Worm (Caenorhabditis elegans): ENCODE data around the gene gcy-21.
A peak's percentile ranks its signal among the peaks of the same experiment; 100 is the strongest.

Gene gcy-21

ce11 chrII:2695079-2695478 is 35.6 kb downstream of the gcy-21 start:
- TF ChIP-seq ces-1 (GFP tag; optimal IDR thresholded peaks at IDR 0.05) (peak; percentile 18), lin-13 (tag; optimal IDR thresholded peaks at IDR 0.05) (no peak)

- no peak for TF ChIP-seq ham-2 (GFP tag; optimal IDR thresholded peaks at IDR 0.05)
Observed at ce11 chrII:2698378-2698777, 38.9 kb downstream of the gcy-21 start, which contains the start of gene sri-62. sri-62 (minus strand) TSS chrII:2698478.

ce11 chrII:2700229-2700628 is 40.8 kb downstream of the gcy-21 start, which contains the start of gene sri-61:
sri-61 (minus strand) TSS chrII:2700329.
- TF ChIP-seq sem-2 (GFP tag; optimal IDR thresholded peaks at IDR 0.05) (no peak), mls-2 (tag; optimal IDR thresholded peaks at IDR 0.05) (no peak), lsy-2 (tag; optimal IDR thresholded peaks at IDR 0.05) (no peak), ceh-83 (GFP tag; optimal IDR thresholded peaks at IDR 0.05) (no peak), nhr-237 (tag; optimal IDR thresholded peaks at IDR 0.05) (no peak), drap-1 (GFP tag; optimal IDR thresholded peaks at IDR 0.05) (no peak), elt-3 (tag; optimal IDR thresholded peaks at IDR 0.05) (no peak), sptf-1 (tag; optimal IDR thresholded peaks at IDR 0.05) (no peak), mep-1 (tag; optimal IDR thresholded peaks at IDR 0.05) (no peak), lin-13 (tag; optimal IDR thresholded peaks at IDR 0.05) (no peak), ces-1 (GFP tag; optimal IDR thresholded peaks at IDR 0.05) (no peak)

ce11 chrII:2702757-2703156 is 43.3 kb downstream of the gcy-21 start, which contains the start of gene sri-60:
sri-60 (minus strand) TSS chrII:2702857.
- TF ChIP-seq nhr-76 (tag; optimal IDR thresholded peaks at IDR 0.05): no peak

- no peak for TF ChIP-seq drap-1 (GFP tag; optimal IDR thresholded peaks at IDR 0.05)
- no peak for TF ChIP-seq hlh-1 (tag; optimal IDR thresholded peaks at IDR 0.05)
- no peak for TF ChIP-seq ceh-43 (GFP tag; optimal IDR thresholded peaks at IDR 0.05)
- TF ChIP-seq ceh-39 (tag; optimal IDR thresholded peaks at IDR 0.05): no peak
- TF ChIP-seq unc-39 (tag; optimal IDR thresholded peaks at IDR 0.05): no peak
Observed at ce11 chrII:2705200-2705599, 45.7 kb downstream of the gcy-21 start, which contains the start of gene srh-128. srh-128 (minus strand) TSS chrII:2705300.

- TF ChIP-seq tbx-8 (GFP tag; optimal IDR thresholded peaks at IDR 0.05): no peak
- TF ChIP-seq sptf-1 (tag; optimal IDR thresholded peaks at IDR 0.05): no peak
- TF ChIP-seq pha-4 (tag; optimal IDR thresholded peaks at IDR 0.05): no peak
- no peak for TF ChIP-seq M03D4.4 (tag; optimal IDR thresholded peaks at IDR 0.05)
- no peak for TF ChIP-seq nhr-28 (tag; optimal IDR thresholded peaks at IDR 0.05)
- no peak for TF ChIP-seq lin-13 (tag; optimal IDR thresholded peaks at IDR 0.05)
- TF ChIP-seq flh-1 (GFP tag; optimal IDR thresholded peaks at IDR 0.05): no peak
- TF ChIP-seq hlh-1 (tag; optimal IDR thresholded peaks at IDR 0.05): no peak
- TF ChIP-seq elt-1 (tag; optimal IDR thresholded peaks at IDR 0.05; ENCODE audit: borderline replicate concordance, insufficient read depth): no peak
- no peak for TF ChIP-seq ztf-11 (tag; optimal IDR thresholded peaks at IDR 0.05)
- TF ChIP-seq zip-8 (tag; optimal IDR thresholded peaks at IDR 0.05): no peak
- TF ChIP-seq lin-32 (GFP tag; optimal IDR thresholded peaks at IDR 0.05): no peak
Observed at ce11 chrII:2707872-2708271, 48.4 kb downstream of the gcy-21 start, which contains the start of gene Y47G7B.2. Y47G7B.2 (minus strand) TSS chrII:2708014.

ce11 chrII:2709942-2710341 is 50.5 kb downstream of the gcy-21 start, which contains the start of gene T05A8.1:
T05A8.1 (minus strand) TSS chrII:2710042.
- TF ChIP-seq nhr-2 (tag; optimal IDR thresholded peaks at IDR 0.05): no peak
- TF ChIP-seq elt-3 (tag; optimal IDR thresholded peaks at IDR 0.05): no peak
- TF ChIP-seq tbx-8 (GFP tag; optimal IDR thresholded peaks at IDR 0.05): no peak
- no peak for TF ChIP-seq ceh-39 (tag; optimal IDR thresholded peaks at IDR 0.05)
- no peak for TF ChIP-seq nhr-76 (tag; optimal IDR thresholded peaks at IDR 0.05)
- no peak for TF ChIP-seq blmp-1 (tag; optimal IDR thresholded peaks at IDR 0.05)
- TF ChIP-seq bed-3 (GFP tag; optimal IDR thresholded peaks at IDR 0.05): no peak
- TF ChIP-seq mab-5 (tag; optimal IDR thresholded peaks at IDR 0.05): no peak

Data from whole organism, mixed stage, embryonic.